Fruit fly (Drosophila melanogaster) ovary, adult (tissue): ENCODE measurements around the gene Task7.

Experiments used
- CG17801 ChIP-seq: fragments of 200-800 bp; optimal IDR thresholded peaks from 2 replicates; lab custom pipeline; 2019; ENCODE audit warnings: missing biosample characterization, mild to moderate bottlenecking, missing genetic modification characterization, moderate library complexity; ENCODE audit not compliant: partially characterized antibody

Task7 gene

dm6 chr3R:9411928-9412640 is at the start of gene Task7, which contains the start of gene alpha-Man-IIa:
Gene Task7 (minus strand): TSS chr3R:9412293.
Gene alpha-Man-IIa (plus strand): TSS chr3R:9412548.
- peak; percentile 17 for TF ChIP-seq CG17801 (GFP tag; lab: Kevin White, UChicago)

dm6 chr3R:9460488-9461150 is 48.5 kb upstream of the Task7 start, which contains the start of gene GstZ2:
Gene GstZ2 (minus strand): TSS chr3R:9460652.
- TF ChIP-seq CG17801 (GFP tag; lab: Kevin White, UChicago) = no peak

dm6 chr3R:9459385-9460285 is 47.5 kb upstream of the Task7 start:
- TF ChIP-seq CG17801 (GFP tag; lab: Kevin White, UChicago) = no peak

DNA sequence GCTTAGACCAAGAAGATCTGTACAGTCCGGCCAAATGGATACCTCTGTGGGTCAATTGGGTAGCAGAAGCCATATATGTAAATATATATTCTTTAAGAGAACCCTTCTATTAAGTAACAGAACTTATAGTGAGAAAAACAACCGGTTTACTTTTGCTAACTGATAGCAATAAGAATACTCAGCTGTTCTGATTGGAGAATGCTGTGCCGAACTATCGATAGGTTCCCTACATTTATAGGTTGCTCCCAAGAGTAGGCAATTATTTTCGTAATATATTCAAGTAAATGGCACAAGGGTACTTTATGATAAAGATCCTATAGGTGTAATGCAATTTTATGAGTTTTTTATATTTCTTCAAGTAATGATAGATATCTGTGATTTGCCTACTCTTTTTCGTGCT is 44.3 kb upstream of the Task7 start, which contains the start of gene GstZ1:
TSS of gene GstZ1 (minus strand) at position 174 of the 400 bp plus-strand sequence.
- peak; percentile 40 for TF ChIP-seq CG17801 (GFP tag; lab: Kevin White, UChicago)

- no peak for TF ChIP-seq CG17801 (GFP tag; lab: Kevin White, UChicago)
Measured at dm6 chr3R:9454980-9455379, 42.9 kb upstream of the Task7 start.

DNA sequence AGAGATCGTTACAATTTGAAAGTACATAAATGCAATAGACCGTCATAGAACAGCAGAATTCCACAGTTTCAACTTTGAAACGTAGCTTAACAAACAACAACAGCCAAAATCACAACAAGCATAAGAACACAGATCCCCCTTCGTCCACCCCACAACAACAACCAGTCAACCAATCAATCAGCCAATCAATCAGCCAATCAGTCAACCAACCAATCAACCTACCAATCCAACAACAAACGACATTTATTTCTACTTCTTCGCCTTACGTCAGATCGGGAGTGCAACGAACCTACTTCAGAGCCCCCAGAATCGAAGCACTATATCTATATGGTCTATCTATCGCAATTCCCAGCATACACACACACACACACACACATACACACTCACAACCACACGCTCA is 38.6 kb upstream of the Task7 start:
- no peak for TF ChIP-seq CG17801 (GFP tag; lab: Kevin White, UChicago)

DNA sequence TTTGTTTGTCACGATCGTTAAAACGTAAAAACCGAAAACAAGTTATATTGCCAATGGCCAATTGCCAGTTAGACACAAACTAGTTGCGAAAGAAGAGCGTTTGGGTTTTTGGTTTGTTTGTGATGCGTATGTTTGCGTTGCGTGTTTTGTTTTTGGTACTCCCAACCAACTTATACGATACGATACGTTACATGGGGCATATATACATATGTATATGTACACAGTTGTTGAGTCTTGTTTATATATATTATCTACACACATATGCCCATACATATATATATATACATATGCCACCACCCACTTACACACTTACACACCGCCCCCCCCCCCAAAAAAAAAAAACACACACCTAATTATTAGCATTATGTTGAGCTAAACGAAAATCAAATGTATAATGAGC is 36.2 kb upstream of the Task7 start:
- no peak for TF ChIP-seq CG17801 (GFP tag; lab: Kevin White, UChicago)

dm6 chr3R:9441996-9442395 is 29.9 kb upstream of the Task7 start:
- no peak for TF ChIP-seq CG17801 (GFP tag; lab: Kevin White, UChicago)

DNA sequence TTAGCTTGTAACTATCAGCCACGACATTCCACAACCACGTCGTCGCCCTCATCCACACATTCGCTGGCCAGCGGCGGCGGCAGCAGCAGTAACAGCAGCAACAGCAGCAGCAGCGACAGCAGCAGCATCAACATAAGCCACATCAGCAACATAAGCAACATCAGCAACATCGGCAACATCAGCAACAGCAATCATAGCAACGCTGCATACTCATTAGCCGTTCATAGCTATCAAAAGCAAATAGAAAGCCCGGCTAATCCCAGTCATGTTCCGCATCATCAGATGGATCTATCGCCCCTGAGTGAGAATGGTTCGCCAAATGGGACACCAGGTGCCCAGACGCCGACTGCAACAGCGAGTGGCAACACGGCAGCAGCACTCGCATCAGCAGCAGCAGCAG is 29.0 kb upstream of the Task7 start:
- TF ChIP-seq CG17801 (GFP tag; lab: Kevin White, UChicago) = no peak

- no peak for TF ChIP-seq CG17801 (GFP tag; lab: Kevin White, UChicago)
Measured at dm6 chr3R:9437618-9438017, 25.5 kb upstream of the Task7 start.

- peak; percentile 4 for TF ChIP-seq CG17801 (GFP tag; lab: Kevin White, UChicago)
Measured at dm6 chr3R:9436358-9436972, 24.4 kb upstream of the Task7 start.

- no peak for TF ChIP-seq CG17801 (GFP tag; lab: Kevin White, UChicago)
Measured at dm6 chr3R:9435898-9436297, 23.8 kb upstream of the Task7 start.

dm6 chr3R:9434543-9435407 is 22.7 kb upstream of the Task7 start:
- no peak for TF ChIP-seq CG17801 (GFP tag; lab: Kevin White, UChicago)

DNA sequence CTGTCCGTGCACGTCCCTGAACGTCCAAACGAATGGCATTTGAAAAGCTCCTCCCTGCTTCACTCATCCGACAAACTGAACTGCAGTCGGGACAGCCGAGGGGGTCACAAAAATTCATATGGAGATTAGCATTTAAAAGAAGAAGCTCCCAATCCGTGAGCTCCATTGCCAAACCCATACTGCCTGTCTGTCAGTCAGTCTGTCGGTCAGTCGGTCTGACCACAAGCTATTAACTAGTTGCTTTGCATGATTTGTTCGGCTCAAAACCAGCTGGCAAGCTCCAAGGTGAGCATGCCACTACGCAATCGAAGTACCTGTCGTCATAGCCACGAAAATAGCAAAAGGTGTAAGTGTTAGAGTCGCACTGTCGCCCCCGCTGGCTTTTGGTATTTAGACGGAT is 21.7 kb upstream of the Task7 start:
- no peak for TF ChIP-seq CG17801 (GFP tag; lab: Kevin White, UChicago)
